Worm (Caenorhabditis elegans) whole organism, L1 larva: ENCODE data around the gene cyp-25A4.

Experiments
- dpl-1 ChIP-seq, 3 experiments: fragments of 150-350 bp in 2 of 3; sonication (generic microtip) in 1 of 3; optimal IDR thresholded peaks; 2 replicates each; lab custom pipeline; 2014 to 2017; ENCODE audit warnings: missing biosample characterization in 3 of 3, missing genetic modification characterization in 3 of 3, missing genetic modification reagents in 3 of 3
- irx-1 ChIP-seq: sonication (generic microtip); optimal IDR thresholded peaks from 2 replicates; lab custom pipeline; 2016; ENCODE audit warnings: missing genetic modification characterization, missing compliant biosample characterization
- lsy-2 ChIP-seq, 2 experiments: fragments of 150-350 bp; optimal IDR thresholded peaks; 2 replicates each; lab custom pipeline; 2014; ENCODE audit warnings: missing biosample characterization in 2 of 2, missing genetic modification characterization in 2 of 2
- mab-9 ChIP-seq: fragments of 200-800 bp; sonication (Bioruptor generic); IDR thresholded peaks from 2 replicates; pipeline ENCODE4 v1.3.6; 2022; ENCODE audit warnings: missing genetic modification reagents, missing genetic modification characterization, missing compliant biosample characterization
- nhr-237 ChIP-seq: fragments of 150-350 bp; optimal IDR thresholded peaks from 2 replicates; lab custom pipeline; 2014; ENCODE audit warnings: missing biosample characterization, missing genetic modification characterization
- pag-3 ChIP-seq: sonication (generic microtip); optimal IDR thresholded peaks from 2 replicates; lab custom pipeline; 2017; ENCODE audit warnings: missing genetic modification characterization, mild to moderate bottlenecking, missing compliant biosample characterization, antibody characterized with exemption, borderline replicate concordance; ENCODE audit not compliant: insufficient read depth
- pax-3 ChIP-seq: fragments of 200-800 bp; sonication (Bioruptor generic); optimal IDR thresholded peaks from 2 replicates; lab custom pipeline; 2018; ENCODE audit warnings: mild to moderate bottlenecking, missing genetic modification characterization, moderate library complexity, missing compliant biosample characterization
- sptf-1 ChIP-seq: fragments of 150-350 bp; optimal IDR thresholded peaks from 2 replicates; lab custom pipeline; 2014; ENCODE audit warnings: missing biosample characterization, missing genetic modification characterization

ce11 chrIII:3831381-3831780 is 20.5 kb downstream of the cyp-25A4 start, which contains the start of gene C36A4.10:
- TF ChIP-seq mab-9 (GFP tag; lab: Robert Waterston, UW) = no peak
- no peak for TF ChIP-seq dpl-1 (GFP tag; optimal IDR thresholded peaks at IDR 0.05; lab: Kevin White, UChicago)
- no peak for TF ChIP-seq lsy-2 (tag; optimal IDR thresholded peaks at IDR 0.05; lab: Kevin White, UChicago)
- TF ChIP-seq pag-3 (tag; lab: Kevin White, UChicago) = no peak
- no peak for TF ChIP-seq pax-3 (tag; lab: Kevin White, UChicago)
- TF ChIP-seq irx-1 (tag; lab: Kevin White, UChicago) = no peak
- no peak for TF ChIP-seq nhr-237
- TF ChIP-seq sptf-1 (tag; lab: Kevin White, UChicago) = no peak
